ENCODE assay signal across 2 fruit fly cellular contexts in the genomic region with DNA sequence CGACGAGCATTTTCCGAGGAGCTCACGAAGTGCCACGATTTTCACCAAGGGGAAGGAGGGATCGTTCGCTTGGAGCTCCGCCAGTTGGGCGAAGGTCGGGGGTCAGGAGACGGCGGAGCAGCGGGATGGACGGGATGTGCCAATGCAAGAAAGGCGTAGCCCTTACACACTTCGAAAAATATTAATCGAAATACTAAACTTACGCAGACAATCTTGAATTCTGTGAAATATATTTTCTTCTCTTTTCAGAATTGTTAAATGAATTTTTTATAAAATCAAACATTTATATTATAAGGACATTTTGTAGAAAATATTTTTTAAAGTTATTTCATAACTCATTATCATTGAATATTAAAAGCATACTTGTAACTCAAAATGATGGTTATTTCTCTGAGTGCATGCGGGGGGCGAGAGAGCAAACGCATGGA.
TF ChIP-seq lines count a peak whose summit lies in the region.

No protein-coding gene starts in this region.

TF ChIP-seq in whole organism, embryonic, 481 proteins besides CTCF, POLR2A, EP300 and RAD21 (continued from another document and continues in another):
- TF ChIP-seq tgo (GFP tag; IDR thresholded peaks at IDR 0.05; lab: Robert Waterston, UW) = peak; percentile 57
- TF ChIP-seq slbo (GFP tag; IDR thresholded peaks at IDR 0.05; lab: Robert Waterston, UW) = peak; percentile 60
- no peak for TF ChIP-seq aop (GFP tag; IDR thresholded peaks at IDR 0.05; lab: Robert Waterston, UW)
- no peak for TF ChIP-seq tna (GFP tag; IDR thresholded peaks at IDR 0.05; lab: Robert Waterston, UW; ENCODE audit: partially characterized antibody)
- peak; percentile 46 for TF ChIP-seq sisA (GFP tag; IDR thresholded peaks at IDR 0.05; lab: Robert Waterston, UW)
- peak in 1 of 2 experiments; percentile 51 for TF ChIP-seq bsh (GFP tag; optimal IDR thresholded peaks at IDR 0.05; lab: Kevin White, UChicago)
- no peak for TF ChIP-seq Hey (tag; optimal IDR thresholded peaks at IDR 0.05; lab: Kevin White, UChicago)
- TF ChIP-seq kni (GFP tag; optimal IDR thresholded peaks at IDR 0.05; lab: Kevin White, UChicago) = no peak
- TF ChIP-seq ham (GFP tag; IDR thresholded peaks at IDR 0.05; lab: Robert Waterston, UW) = no peak
- TF ChIP-seq CG12942 (GFP tag; optimal IDR thresholded peaks at IDR 0.05; lab: Kevin White, UChicago) = no peak
- no peak for TF ChIP-seq Gug (GFP tag; IDR thresholded peaks at IDR 0.05; lab: Robert Waterston, UW)
- peak; percentile 29 for TF ChIP-seq CG10267 (tag; optimal IDR thresholded peaks at IDR 0.05; lab: Kevin White, UChicago)
- no peak for TF ChIP-seq Chrac-16 (GFP tag; optimal IDR thresholded peaks at IDR 0.05; lab: Kevin White, UChicago)
- TF ChIP-seq exex (tag; optimal IDR thresholded peaks at IDR 0.05; lab: Kevin White, UChicago) = no peak
- TF ChIP-seq CG13424 (tag; optimal IDR thresholded peaks at IDR 0.05; lab: Kevin White, UChicago) = peak; percentile 74
- peak; percentile 43 for TF ChIP-seq Xbp1 (GFP tag; optimal IDR thresholded peaks at IDR 0.05; lab: Kevin White, UChicago)
- no peak for TF ChIP-seq CG4617 (GFP tag; optimal IDR thresholded peaks at IDR 0.05; lab: Kevin White, UChicago; ENCODE audit: borderline replicate concordance)
- no peak for TF ChIP-seq Dref (GFP tag; IDR thresholded peaks at IDR 0.05; lab: Robert Waterston, UW)
- no peak for TF ChIP-seq Hr39 (optimal IDR thresholded peaks at IDR 0.05; lab: Kevin White, UChicago)
- no peak for TF ChIP-seq CG15514 (GFP tag; optimal IDR thresholded peaks at IDR 0.05; lab: Kevin White, UChicago)
- TF ChIP-seq CG3838 (GFP tag; optimal IDR thresholded peaks at IDR 0.05; lab: Kevin White, UChicago) = no peak
- TF ChIP-seq Vsx1 (GFP tag; optimal IDR thresholded peaks at IDR 0.05; lab: Kevin White, UChicago) = peak; percentile 29
- peak; percentile 41; the same call in 1 of the 2 replicates for TF ChIP-seq Xrp1 (GFP tag; IDR thresholded peaks at IDR 0.05; lab: Robert Waterston, UW)
- TF ChIP-seq Ssrp (tag; optimal IDR thresholded peaks at IDR 0.05; lab: Kevin White, UChicago) = peak; percentile 62
- no peak for TF ChIP-seq Sin3A (optimal IDR thresholded peaks at IDR 0.05; lab: Kevin White, UChicago)
- TF ChIP-seq CG32532 (GFP tag; IDR thresholded peaks at IDR 0.05; lab: Robert Waterston, UW) = no peak
- no peak for TF ChIP-seq CHES-1-like (GFP tag; optimal IDR thresholded peaks at IDR 0.05; lab: Kevin White, UChicago)
- TF ChIP-seq CG10274 (GFP tag; optimal IDR thresholded peaks at IDR 0.05; lab: Kevin White, UChicago) = no peak
- no peak for TF ChIP-seq amos (GFP tag; IDR thresholded peaks at IDR 0.05; lab: Robert Waterston, UW; ENCODE audit: partially characterized antibody)
- TF ChIP-seq wor (GFP tag; IDR thresholded peaks at IDR 0.05; lab: Robert Waterston, UW) = no peak; the same call in 1 of the 2 replicates
- TF ChIP-seq bbx (GFP tag; IDR thresholded peaks at IDR 0.05; lab: Robert Waterston, UW; ENCODE audit: partially characterized antibody) = no peak
- TF ChIP-seq btn (GFP tag; optimal IDR thresholded peaks at IDR 0.05; lab: Kevin White, UChicago) = no peak
- no peak for TF ChIP-seq h (optimal IDR thresholded peaks at IDR 0.05; lab: Kevin White, UChicago)
- no peak for TF ChIP-seq CG13894 (tag; optimal IDR thresholded peaks at IDR 0.05; lab: Kevin White, UChicago)
- TF ChIP-seq Dek (tag; optimal IDR thresholded peaks at IDR 0.05; lab: Kevin White, UChicago) = peak; percentile 27
- TF ChIP-seq fu2 (GFP tag; optimal IDR thresholded peaks at IDR 0.05; lab: Kevin White, UChicago) = no peak
- TF ChIP-seq Scr (GFP tag; IDR thresholded peaks at IDR 0.05; lab: Robert Waterston, UW; ENCODE audit: partially characterized antibody) = no peak
- TF ChIP-seq CG7357 (GFP tag; IDR thresholded peaks at IDR 0.05; lab: Robert Waterston, UW) = peak; percentile 52; the same call in 1 of the 3 replicates
- TF ChIP-seq yki (optimal IDR thresholded peaks at IDR 0.05; lab: Kevin White, UChicago) = no peak
- no peak; the same call in 1 of the 2 replicates for TF ChIP-seq Rfx (GFP tag; IDR thresholded peaks at IDR 0.05; lab: Robert Waterston, UW)
- TF ChIP-seq CG4820 (GFP tag; optimal IDR thresholded peaks at IDR 0.05; lab: Kevin White, UChicago) = no peak
- no peak for TF ChIP-seq CG13624 (GFP tag; optimal IDR thresholded peaks at IDR 0.05; lab: Kevin White, UChicago)
- no peak for TF ChIP-seq Stat92E (GFP tag; optimal IDR thresholded peaks at IDR 0.05; lab: Kevin White, UChicago)
- peak; percentile 46 for TF ChIP-seq Abd-B (GFP tag; optimal IDR thresholded peaks at IDR 0.05; lab: Kevin White, UChicago)
- TF ChIP-seq CG31441 (GFP tag; IDR thresholded peaks at IDR 0.05; lab: Robert Waterston, UW) = peak; percentile 67
- TF ChIP-seq CG12155 (GFP tag; optimal IDR thresholded peaks at IDR 0.05; lab: Kevin White, UChicago) = no peak
- TF ChIP-seq bigmax (GFP tag; optimal IDR thresholded peaks at IDR 0.05; lab: Kevin White, UChicago) = no peak
- TF ChIP-seq tup (GFP tag; optimal IDR thresholded peaks at IDR 0.05; lab: Kevin White, UChicago) = no peak
- TF ChIP-seq CG7963 (GFP tag; IDR thresholded peaks at IDR 0.05; lab: Robert Waterston, UW; ENCODE audit: partially characterized antibody) = no peak
- TF ChIP-seq hb (GFP tag; IDR thresholded peaks at IDR 0.05; lab: Robert Waterston, UW; ENCODE audit: partially characterized antibody) = no peak
- TF ChIP-seq maf-S (GFP tag; optimal IDR thresholded peaks at IDR 0.05; lab: Kevin White, UChicago) = no peak
- TF ChIP-seq gem (tag; optimal IDR thresholded peaks at IDR 0.05; lab: Kevin White, UChicago) = peak; percentile 76
- TF ChIP-seq zen (tag; optimal IDR thresholded peaks at IDR 0.05; lab: Kevin White, UChicago) = no peak
- TF ChIP-seq HLH4C (GFP tag; IDR thresholded peaks at IDR 0.05; lab: Robert Waterston, UW; ENCODE audit: partially characterized antibody) = no peak
- peak; percentile 38 for TF ChIP-seq CG9817 (tag; optimal IDR thresholded peaks at IDR 0.05; lab: Kevin White, UChicago)
- no peak for TF ChIP-seq Awh (GFP tag; IDR thresholded peaks at IDR 0.05; lab: Robert Waterston, UW)
- no peak for TF ChIP-seq Myb (GFP tag; optimal IDR thresholded peaks at IDR 0.05; lab: Kevin White, UChicago)
- TF ChIP-seq slp2 (GFP tag; optimal IDR thresholded peaks at IDR 0.05; lab: Kevin White, UChicago) = no peak
- TF ChIP-seq CG17568 (GFP tag; optimal IDR thresholded peaks at IDR 0.05; lab: Kevin White, UChicago) = no peak
- TF ChIP-seq CG4328 (GFP tag; optimal IDR thresholded peaks at IDR 0.05; lab: Kevin White, UChicago) = no peak
- peak; percentile 75 for TF ChIP-seq dmrt99B (tag; optimal IDR thresholded peaks at IDR 0.05; lab: Kevin White, UChicago)
- TF ChIP-seq CG32767 (GFP tag; IDR thresholded peaks at IDR 0.05; lab: Robert Waterston, UW) = 0 out of 2 replicates have a peak, but pooled peaks have one; percentile 27
- no peak for TF ChIP-seq abd-A (tag; optimal IDR thresholded peaks at IDR 0.05; lab: Kevin White, UChicago)
- no peak for TF ChIP-seq CG16813 (GFP tag; IDR thresholded peaks at IDR 0.05; lab: Robert Waterston, UW; ENCODE audit: partially characterized antibody)

TF ChIP-seq in whole organism, prepupa, 60 proteins besides CTCF, POLR2A, EP300 and RAD21 (continued from another document):
- TF ChIP-seq acj6 (GFP tag; optimal IDR thresholded peaks at IDR 0.05; lab: Kevin White, UChicago) (peak; percentile 2), Ets21C (GFP tag; optimal IDR thresholded peaks at IDR 0.05; lab: Kevin White, UChicago) (no peak), Hr38 (GFP tag; optimal IDR thresholded peaks at IDR 0.05; lab: Kevin White, UChicago) (no peak), CG4318 (GFP tag; optimal IDR thresholded peaks at IDR 0.05; lab: Kevin White, UChicago) (peak; percentile 35), CG15336 (GFP tag; IDR thresholded peaks at IDR 0.05; lab: Robert Waterston, UW) (peak; percentile 70), Lpt (GFP tag; optimal IDR thresholded peaks at IDR 0.05; lab: Kevin White, UChicago) (peak; percentile 10), CG6808 (GFP tag; optimal IDR thresholded peaks at IDR 0.05; lab: Kevin White, UChicago) (no peak), CG10669 (GFP tag; optimal IDR thresholded peaks at IDR 0.05; lab: Kevin White, UChicago) (no peak), CG11762 (GFP tag; optimal IDR thresholded peaks at IDR 0.05; lab: Kevin White, UChicago; ENCODE audit: insufficient read depth) (no peak), pdm3 (GFP tag; optimal IDR thresholded peaks at IDR 0.05; lab: Kevin White, UChicago) (no peak), CG6276 (GFP tag; optimal IDR thresholded peaks at IDR 0.05; lab: Kevin White, UChicago) (peak; percentile 28), vri (GFP tag; optimal IDR thresholded peaks at IDR 0.05; lab: Kevin White, UChicago) (no peak), svp (GFP tag; lab: Kevin White, UChicago) (no peak), CG11294 (GFP tag; IDR thresholded peaks at IDR 0.05; lab: Robert Waterston, UW) (no peak; the same call in 1 of the 2 replicates), CG8632 (GFP tag; optimal IDR thresholded peaks at IDR 0.05; lab: Kevin White, UChicago) (no peak)
TF ChIP-seq in whole organism, prepupa: peak in this region for 18.
